Worm (Caenorhabditis elegans) whole organism, L3 larva: ENCODE measurements around the gene pat-4.

Source experiments
- R02D3.7 ChIP-seq: fragments of 150-350 bp; optimal IDR thresholded peaks from 2 replicates; lab custom pipeline; 2014; ENCODE audit warnings: missing biosample characterization, missing genetic modification characterization
- ZK546.5 ChIP-seq: sonication (generic microtip); optimal IDR thresholded peaks from 2 replicates; lab custom pipeline; 2017; ENCODE audit warnings: missing biosample characterization, missing genetic modification characterization
- aly-2 ChIP-seq: fragments of 150-350 bp; optimal IDR thresholded peaks from 2 replicates; lab custom pipeline; 2014; ENCODE audit warnings: missing biosample characterization, missing genetic modification characterization
- ama-1 ChIP-seq: fragments of 150-350 bp; optimal IDR thresholded peaks from 2 replicates; lab custom pipeline; 2018
- ceh-16 ChIP-seq: sonication (generic microtip); optimal IDR thresholded peaks from 2 replicates; lab custom pipeline; 2017; ENCODE audit warnings: missing biosample characterization, missing genetic modification characterization
- ceh-82 ChIP-seq: fragments of 150-350 bp; optimal IDR thresholded peaks from 2 replicates; lab custom pipeline; 2014; ENCODE audit warnings: missing biosample characterization, missing genetic modification characterization
- ceh-9 ChIP-seq: sonication (generic microtip); optimal IDR thresholded peaks from 2 replicates; lab custom pipeline; 2018; ENCODE audit warnings: missing biosample characterization, missing genetic modification characterization
- egl-27 ChIP-seq: sonication (generic microtip); optimal IDR thresholded peaks from 4 replicates; lab custom pipeline; 2017; ENCODE audit warnings: missing biosample characterization, missing genetic modification reagents, missing genetic modification characterization
- egl-5 ChIP-seq: fragments of 150-350 bp; optimal IDR thresholded peaks from 2 replicates; lab custom pipeline; 2017; ENCODE audit warnings: missing biosample characterization, missing genetic modification reagents, missing genetic modification characterization, inconsistent platforms
- elt-2 ChIP-seq: sonication (generic microtip); optimal IDR thresholded peaks from 2 replicates; lab custom pipeline; 2016; ENCODE audit warnings: missing genetic modification reagents, mild to moderate bottlenecking, missing genetic modification characterization, missing compliant biosample characterization
- elt-3 ChIP-seq, 3 experiments: fragments of 150-350 bp in 1 of 3; sonication (generic microtip) in 2 of 3; optimal IDR thresholded peaks; 2 replicates in 2 of 3; 4 replicates in 1 of 3; lab custom pipeline; 2014 to 2017; ENCODE audit warnings: missing biosample characterization in 3 of 3, missing genetic modification characterization in 3 of 3
- eor-1 ChIP-seq, 2 experiments: fragments of 150-350 bp; optimal IDR thresholded peaks; 2 replicates each; lab custom pipeline; 2014 to 2018; ENCODE audit warnings: missing biosample characterization in 2 of 2, missing genetic modification characterization in 2 of 2
- fkh-10 ChIP-seq: sonication (generic microtip); optimal IDR thresholded peaks from 2 replicates; lab custom pipeline; 2017; ENCODE audit warnings: missing biosample characterization, missing genetic modification reagents, missing genetic modification characterization
- fkh-2 ChIP-seq: fragments of 150-350 bp; optimal IDR thresholded peaks from 2 replicates; lab custom pipeline; 2014; ENCODE audit warnings: missing biosample characterization, missing genetic modification reagents, missing genetic modification characterization
- fos-1 ChIP-seq: fragments of 150-350 bp; optimal IDR thresholded peaks from 2 replicates; lab custom pipeline; 2014; ENCODE audit warnings: missing biosample characterization, missing genetic modification characterization
- hmg-11 ChIP-seq: sonication (generic microtip); optimal IDR thresholded peaks from 2 replicates; lab custom pipeline; 2016; ENCODE audit warnings: missing genetic modification characterization, missing compliant biosample characterization
- jun-1 ChIP-seq: fragments of 150-350 bp; optimal IDR thresholded peaks from 2 replicates; lab custom pipeline; 2014; ENCODE audit warnings: missing biosample characterization, missing genetic modification reagents, missing genetic modification characterization
- lin-15B ChIP-seq: fragments of 150-350 bp; optimal IDR thresholded peaks from 2 replicates; lab custom pipeline; 2014; ENCODE audit warnings: missing biosample characterization, missing genetic modification characterization
- lin-39 ChIP-seq: fragments of 150-350 bp; optimal IDR thresholded peaks from 2 replicates; lab custom pipeline; 2018; ENCODE audit warnings: missing biosample characterization, missing genetic modification reagents, missing genetic modification characterization
- lsy-12 ChIP-seq: sonication (generic microtip); optimal IDR thresholded peaks from 2 replicates; lab custom pipeline; 2016; ENCODE audit warnings: mild to moderate bottlenecking, missing genetic modification characterization, missing compliant biosample characterization
- mdl-1 ChIP-seq: fragments of 150-350 bp; optimal IDR thresholded peaks from 2 replicates; lab custom pipeline; 2014; ENCODE audit warnings: missing biosample characterization, missing genetic modification characterization
- mml-1 ChIP-seq: fragments of 150-350 bp; sonication (generic microtip); optimal IDR thresholded peaks from 3 replicates; lab custom pipeline; 2014; ENCODE audit warnings: missing biosample characterization, missing genetic modification characterization
- nfya-1 ChIP-seq: sonication (generic microtip); optimal IDR thresholded peaks from 2 replicates; lab custom pipeline; 2017; ENCODE audit warnings: missing genetic modification characterization, mild to moderate bottlenecking, missing compliant biosample characterization, antibody characterized with exemption, moderate library complexity; ENCODE audit not compliant: insufficient read depth
- nhr-23 ChIP-seq: fragments of 150-350 bp; optimal IDR thresholded peaks from 2 replicates; lab custom pipeline; 2014; ENCODE audit warnings: missing biosample characterization, missing genetic modification reagents, missing genetic modification characterization
- nhr-237 ChIP-seq: fragments of 150-350 bp; optimal IDR thresholded peaks from 2 replicates; lab custom pipeline; 2014; ENCODE audit warnings: missing biosample characterization, missing genetic modification characterization
- nhr-25 ChIP-seq: sonication (generic microtip); optimal IDR thresholded peaks from 2 replicates; lab custom pipeline; 2017; ENCODE audit warnings: missing biosample characterization, missing genetic modification characterization
- nhr-28 ChIP-seq: fragments of 150-350 bp; optimal IDR thresholded peaks from 2 replicates; lab custom pipeline; 2014; ENCODE audit warnings: missing biosample characterization, missing genetic modification characterization
- nhr-43 ChIP-seq: sonication (generic microtip); optimal IDR thresholded peaks from 2 replicates; lab custom pipeline; 2016; ENCODE audit warnings: mild to moderate bottlenecking, missing genetic modification characterization, missing compliant biosample characterization; ENCODE audit not compliant: poor library complexity, severe bottlenecking
- nhr-67 ChIP-seq: fragments of 150-350 bp; optimal IDR thresholded peaks from 2 replicates; lab custom pipeline; 2014; ENCODE audit warnings: missing biosample characterization, missing genetic modification characterization
- nhr-76 ChIP-seq: fragments of 150-350 bp; sonication (generic microtip); optimal IDR thresholded peaks from 5 replicates; lab custom pipeline; 2014; ENCODE audit warnings: missing biosample characterization, missing genetic modification characterization
- nhr-77 ChIP-seq: fragments of 150-350 bp; optimal IDR thresholded peaks from 2 replicates; lab custom pipeline; 2014; ENCODE audit warnings: missing biosample characterization, missing genetic modification characterization
- pha-4 ChIP-seq: fragments of 150-350 bp; optimal IDR thresholded peaks from 2 replicates; lab custom pipeline; 2014; ENCODE audit warnings: missing biosample characterization, missing genetic modification reagents, missing genetic modification characterization
- pqm-1 ChIP-seq: fragments of 150-350 bp; optimal IDR thresholded peaks from 2 replicates; lab custom pipeline; 2017; ENCODE audit warnings: missing biosample characterization, missing genetic modification characterization, inconsistent platforms
- sea-2 ChIP-seq: fragments of 150-350 bp; sonication (generic microtip); optimal IDR thresholded peaks from 4 replicates; lab custom pipeline; 2014; ENCODE audit warnings: missing biosample characterization, missing genetic modification reagents, missing genetic modification characterization
- skn-1 ChIP-seq: fragments of 150-350 bp; optimal IDR thresholded peaks from 2 replicates; lab custom pipeline; 2014; ENCODE audit warnings: missing biosample characterization, missing genetic modification characterization
- snpc-4 ChIP-seq: fragments of 150-350 bp; optimal IDR thresholded peaks from 2 replicates; lab custom pipeline; 2014; ENCODE audit warnings: missing biosample characterization, missing genetic modification characterization
- unc-39 ChIP-seq: sonication (generic microtip); optimal IDR thresholded peaks from 4 replicates; lab custom pipeline; 2017; ENCODE audit warnings: missing biosample characterization, missing genetic modification characterization
- unc-62 ChIP-seq: fragments of 150-350 bp; sonication (generic microtip); optimal IDR thresholded peaks from 4 replicates; lab custom pipeline; 2014; ENCODE audit warnings: missing biosample characterization, missing genetic modification reagents, missing genetic modification characterization
- zag-1 ChIP-seq: fragments of 150-350 bp; optimal IDR thresholded peaks from 2 replicates; lab custom pipeline; 2014; ENCODE audit warnings: missing biosample characterization, missing genetic modification characterization
- ztf-11 ChIP-seq: fragments of 150-350 bp; optimal IDR thresholded peaks from 2 replicates; lab custom pipeline; 2014; ENCODE audit warnings: missing biosample characterization, missing genetic modification characterization
- ztf-4 ChIP-seq: fragments of 150-350 bp; optimal IDR thresholded peaks from 2 replicates; lab custom pipeline; 2014; ENCODE audit warnings: missing biosample characterization, missing genetic modification characterization

The pat-4 gene

ce11 chrIII:94759-95330 lies at the start of gene pat-4:
pat-4 (minus strand) TSS chrIII:94809.
- TF ChIP-seq mml-1 (tag; lab: Kevin White, UChicago) (no peak), nhr-237 (tag; lab: Kevin White, UChicago) (no peak), ztf-11 (tag; lab: Kevin White, UChicago) (no peak), pqm-1 (no peak), nhr-67 (tag; lab: Kevin White, UChicago) (no peak), ceh-16 (tag; lab: Kevin White, UChicago) (no peak), nhr-43 (tag; lab: Kevin White, UChicago) (no peak), lin-39 (no peak), pha-4 (tag; lab: Kevin White, UChicago) (peak; percentile 77), R02D3.7 (tag; lab: Kevin White, UChicago) (no peak), ztf-4 (no peak), mdl-1 (tag; lab: Kevin White, UChicago) (no peak), jun-1 (no peak), nhr-76 (tag; lab: Kevin White, UChicago) (no peak), ceh-9 (tag; lab: Kevin White, UChicago) (no peak), skn-1 (tag; lab: Kevin White, UChicago) (no peak), fkh-2 (tag; lab: Kevin White, UChicago) (no peak), nhr-28 (tag; lab: Kevin White, UChicago) (no peak), elt-3 (tag; optimal IDR thresholded peaks at IDR 0.05; lab: Kevin White, UChicago) (no peak), eor-1 (tag; optimal IDR thresholded peaks at IDR 0.05; lab: Kevin White, UChicago) (no peak), nhr-77 (tag; lab: Kevin White, UChicago) (no peak), lin-15B (tag; lab: Kevin White, UChicago) (no peak), lsy-12 (tag; lab: Kevin White, UChicago) (no peak), unc-62 (GFP tag; lab: Kevin White, UChicago) (no peak), nfya-1 (tag; lab: Kevin White, UChicago) (peak; percentile 33), aly-2 (tag; lab: Kevin White, UChicago) (no peak), nhr-25 (no peak), nhr-23 (tag; lab: Kevin White, UChicago) (peak; percentile 1), elt-2 (tag; lab: Kevin White, UChicago) (peak; percentile 1), egl-5 (no peak), snpc-4 (tag; lab: Kevin White, UChicago) (no peak), ama-1 (lab: Kevin White, UChicago) (no peak), egl-27 (tag; lab: Kevin White, UChicago) (no peak), unc-39 (tag; lab: Kevin White, UChicago) (no peak), sea-2 (GFP tag; lab: Kevin White, UChicago) (no peak), zag-1 (no peak), fos-1 (no peak), hmg-11 (tag; lab: Kevin White, UChicago) (peak; percentile 77), ZK546.5 (tag; lab: Kevin White, UChicago) (no peak), fkh-10 (GFP tag; lab: Kevin White, UChicago) (no peak), ceh-82 (tag; lab: Kevin White, UChicago) (no peak)
- TF ChIP-seq, all 47 proteins: peak for 5

DNA sequence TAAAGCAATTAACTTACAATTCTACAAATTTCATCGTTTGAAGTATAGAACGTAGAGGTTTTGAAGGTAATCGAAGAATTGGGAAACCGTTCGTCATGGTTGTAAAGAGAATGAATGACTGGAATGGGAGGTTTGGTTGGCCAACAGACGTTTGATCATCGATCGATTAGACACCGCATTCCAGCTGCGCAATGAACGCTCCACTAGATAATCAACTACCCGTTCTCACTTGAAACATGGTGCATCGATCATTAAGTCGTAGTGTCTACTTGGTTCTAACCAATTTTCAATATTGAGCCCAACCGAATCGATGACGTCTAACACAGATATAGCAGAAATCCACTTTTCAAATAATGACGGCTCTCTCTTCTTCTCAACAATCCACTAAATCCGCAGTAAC lies 48.5 kb upstream of the pat-4 start, which contains the start of gene fbxb-82:
Gene fbxb-82, minus strand, starts transcription at position 101 of the 400 bp plus-strand sequence.
- TF ChIP-seq mdl-1 (tag; lab: Kevin White, UChicago) (no peak), fos-1 (no peak)

DNA sequence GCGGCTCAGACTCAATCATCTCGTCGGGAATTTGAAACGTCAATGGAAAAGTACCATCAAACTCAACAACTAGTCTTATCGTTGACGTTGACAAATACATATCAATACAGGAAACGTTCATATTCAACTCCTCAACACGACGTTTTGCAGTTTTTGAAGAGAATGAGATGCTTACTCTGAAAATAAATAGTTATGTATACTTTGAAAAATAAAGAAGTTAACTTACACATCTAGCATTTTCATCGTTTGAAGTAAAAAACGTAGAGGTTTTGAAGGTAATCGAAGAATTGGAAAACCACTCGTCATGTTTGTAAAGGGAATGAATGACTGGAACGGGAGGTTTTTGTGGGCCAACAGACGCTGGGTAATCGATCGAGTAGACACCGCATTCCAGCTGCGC lies 46.3 kb upstream of the pat-4 start, which contains the start of gene fbxb-81:
Gene fbxb-81, minus strand, starts transcription at position 314 of the 400 bp plus-strand sequence.
- TF ChIP-seq ceh-16 (tag; lab: Kevin White, UChicago), result no peak
- TF ChIP-seq nhr-76 (tag; lab: Kevin White, UChicago), result no peak
- no peak for TF ChIP-seq eor-1 (tag; optimal IDR thresholded peaks at IDR 0.05; lab: Kevin White, UChicago)
- TF ChIP-seq ceh-9 (tag; lab: Kevin White, UChicago), result no peak
- no peak for TF ChIP-seq nfya-1 (tag; lab: Kevin White, UChicago)
